Fruit fly (Drosophila melanogaster) whole organism, pupa: ENCODE data around the gene CG6503.

ENCODE experiments used
- CG10348 ChIP-seq: fragments of 200-800 bp; sonication (Bioruptor generic); IDR thresholded peaks from 2 replicates; pipeline ENCODE4 v1.3.6; 2022; ENCODE audit warnings: missing biosample characterization, missing genetic modification characterization
- CG14655 ChIP-seq: fragments of 200-800 bp; sonication (Bioruptor generic); optimal IDR thresholded peaks from 3 replicates; lab custom pipeline; 2017; ENCODE audit warnings: mild to moderate bottlenecking, missing biosample characterization, missing genetic modification reagents, missing genetic modification characterization
- CG34367 ChIP-seq: fragments of 200-800 bp; sonication (Bioruptor generic); optimal IDR thresholded peaks from 2 replicates; lab custom pipeline; 2018; ENCODE audit warnings: missing biosample characterization, mild to moderate bottlenecking, missing genetic modification characterization
- CG4496 ChIP-seq: fragments of 200-800 bp; sonication (Bioruptor generic); IDR thresholded peaks from 3 replicates; pipeline ENCODE4 v1.3.6; 2022; ENCODE audit warnings: missing biosample characterization, missing genetic modification characterization
- CG8301 ChIP-seq: fragments of 200-800 bp; sonication (Bioruptor generic); optimal IDR thresholded peaks from 2 replicates; lab custom pipeline; 2018; ENCODE audit warnings: missing biosample characterization, mild to moderate bottlenecking, missing genetic modification characterization
- D1 ChIP-seq: fragments of 200-800 bp; sonication (Bioruptor generic); optimal IDR thresholded peaks from 2 replicates; lab custom pipeline; 2018; ENCODE audit warnings: missing biosample characterization, mild to moderate bottlenecking, missing genetic modification characterization, moderate library complexity
- EcR ChIP-seq: fragments of 200-800 bp; sonication (Bioruptor generic); optimal IDR thresholded peaks from 3 replicates; lab custom pipeline; 2019; ENCODE audit warnings: missing biosample characterization, missing genetic modification characterization, mild to moderate bottlenecking, moderate library complexity, missing genetic modification reagents
- gl ChIP-seq: fragments of 200-800 bp; sonication (Bioruptor generic); optimal IDR thresholded peaks from 2 replicates; lab custom pipeline; 2018; ENCODE audit warnings: missing biosample characterization, mild to moderate bottlenecking, missing genetic modification characterization

DNA sequence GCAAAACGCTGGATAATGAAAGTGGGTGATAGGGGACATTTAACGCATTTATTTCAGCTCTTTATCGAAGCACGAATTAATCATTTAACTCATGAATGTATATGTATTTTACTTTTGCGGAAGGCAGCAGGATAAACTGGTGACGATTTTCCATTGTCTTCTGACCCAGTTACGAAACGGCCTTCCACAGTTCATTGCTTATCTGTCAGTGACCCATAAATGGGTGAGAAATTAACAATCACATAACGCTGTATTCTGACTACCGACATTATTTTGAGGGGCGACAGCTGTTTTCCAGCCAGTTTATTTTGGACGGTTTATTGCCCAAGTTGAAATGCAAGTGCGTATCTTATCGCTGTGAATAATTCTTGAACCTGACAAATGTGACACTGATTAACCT, 38.7 kb upstream of the CG6503 start:
- TF ChIP-seq EcR (GFP tag; lab: Kevin White, UChicago): peak; percentile 79
- TF ChIP-seq CG4496 (GFP tag; lab: Robert Waterston, UW): no peak
- TF ChIP-seq D1 (tag; lab: Kevin White, UChicago): no peak
- TF ChIP-seq CG10348 (GFP tag; lab: Robert Waterston, UW): no peak
- no peak for TF ChIP-seq CG14655 (GFP tag; lab: Kevin White, UChicago)
- TF ChIP-seq CG34367: no peak
- no peak for TF ChIP-seq gl (tag; lab: Kevin White, UChicago)
- no peak for TF ChIP-seq CG8301 (tag; lab: Kevin White, UChicago)
